Fruit fly (Drosophila melanogaster) Kc167 (cell line): ENCODE measurements around the gene CG10466.

ENCODE experiments used
- h ChIP-seq: fragments of >200 bp; optimal IDR thresholded peaks from 3 replicates; lab custom pipeline; 2018; ENCODE audit warnings: missing external identifiers
- psq ChIP-seq: fragments of >200 bp; optimal IDR thresholded peaks from 2 replicates; lab custom pipeline; 2017; ENCODE audit warnings: missing external identifiers
- ttk ChIP-seq: sonication (Bioruptor generic); optimal IDR thresholded peaks from 2 replicates; lab custom pipeline; 2017; ENCODE audit warnings: missing external identifiers

DNA sequence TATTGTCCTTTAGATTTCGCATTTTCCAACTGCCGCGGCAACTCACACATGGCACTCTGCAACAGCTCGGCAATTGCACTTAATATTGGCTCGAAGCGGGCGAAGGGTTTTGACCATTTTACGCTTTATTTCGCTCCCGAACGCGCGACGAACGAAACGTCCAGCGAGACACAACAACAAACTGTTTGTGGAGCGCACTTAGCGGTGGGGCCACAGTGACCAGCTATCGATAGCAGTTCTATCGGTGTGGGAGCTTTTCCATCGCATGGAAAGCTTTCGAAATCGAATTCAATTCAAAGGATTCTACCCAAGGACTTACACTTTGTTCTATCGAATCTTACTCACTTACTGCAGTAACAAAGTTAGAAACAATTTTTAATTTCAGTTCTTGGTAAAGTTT, 35.2 kb upstream of the CG10466 start, which contains the start of gene CG10631:
- no peak for TF ChIP-seq h (lab: Kevin White, UChicago)
- no peak for TF ChIP-seq psq
- no peak for TF ChIP-seq ttk (lab: Kevin White, UChicago)
